Worm (Caenorhabditis elegans) whole organism, L2 larva: Measurements from ENCODE around the gene ced-5.

ENCODE experiments used
- R02D3.7 ChIP-seq: fragments of 150-350 bp; optimal IDR thresholded peaks from 2 replicates; lab custom pipeline; 2014; ENCODE audit warnings: missing biosample characterization, missing genetic modification characterization
- lsy-2 ChIP-seq, 2 experiments: fragments of 150-350 bp in 1 of 2; sonication (generic microtip) in 1 of 2; optimal IDR thresholded peaks; 2 replicates each; lab custom pipeline; 2014 to 2017; ENCODE audit warnings: missing biosample characterization in 2 of 2, missing genetic modification characterization in 2 of 2
- nhr-11 ChIP-seq: fragments of 150-350 bp; optimal IDR thresholded peaks from 2 replicates; lab custom pipeline; 2014; ENCODE audit warnings: missing biosample characterization, missing genetic modification characterization
- unc-39 ChIP-seq: fragments of 150-350 bp; optimal IDR thresholded peaks from 2 replicates; lab custom pipeline; 2014; ENCODE audit warnings: missing biosample characterization, missing genetic modification characterization
- ztf-11 ChIP-seq: sonication (generic microtip); optimal IDR thresholded peaks from 2 replicates; lab custom pipeline; 2017; ENCODE audit warnings: missing biosample characterization, missing genetic modification characterization

DNA sequence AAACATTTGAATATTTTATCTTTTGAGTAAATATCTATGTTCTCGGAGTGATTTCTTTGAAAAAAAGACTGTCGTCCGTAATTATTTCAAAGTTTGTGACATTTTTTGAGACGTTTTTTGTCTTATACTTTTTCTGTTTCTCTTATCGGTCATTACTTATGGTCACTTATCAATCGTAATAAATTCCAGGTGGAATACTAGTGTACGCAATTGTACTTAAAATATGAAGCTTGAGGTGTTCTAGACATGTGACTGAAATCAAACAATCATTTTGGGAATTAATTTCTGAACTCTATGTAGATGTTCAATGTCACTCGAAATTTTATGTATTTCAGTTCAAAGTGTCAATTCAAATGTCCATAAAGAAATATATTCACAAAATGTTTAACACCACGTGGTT is 58.4 kb downstream of the ced-5 start:
- TF ChIP-seq R02D3.7 (tag; lab: Kevin White, UChicago) (no peak), nhr-11 (tag; lab: Kevin White, UChicago) (no peak), lsy-2 (tag; optimal IDR thresholded peaks at IDR 0.05; lab: Kevin White, UChicago) (no peak), unc-39 (tag; lab: Kevin White, UChicago) (no peak), ztf-11 (tag; lab: Kevin White, UChicago) (no peak)
